Fruit fly (Drosophila melanogaster): ENCODE measurements around the gene eff.

DNA sequence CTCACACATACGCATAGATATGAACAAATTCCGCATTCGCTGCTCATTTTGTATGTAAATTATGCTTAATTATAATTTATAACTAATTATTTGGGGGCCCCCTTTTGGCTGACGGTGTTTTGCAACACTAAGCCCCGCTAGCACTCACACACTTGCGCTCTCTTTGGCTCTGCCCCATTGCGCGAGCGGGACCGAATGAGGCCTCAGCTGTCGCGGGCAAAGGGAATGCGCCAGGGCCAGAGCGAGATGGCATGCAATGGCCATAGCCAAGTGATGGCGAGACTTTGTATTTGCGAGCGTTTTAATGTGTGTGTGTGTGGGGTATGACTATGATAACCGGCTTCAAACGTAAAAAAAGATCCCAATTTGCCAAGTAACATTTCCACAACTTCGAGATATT is 2.0 kb downstream of the eff start:
- peak; percentile 75 for TF ChIP-seq bab1 (GFP tag; optimal IDR thresholded peaks at IDR 0.05)
- peak; percentile 67 for TF ChIP-seq tj (GFP tag; optimal IDR thresholded peaks at IDR 0.05)
- TF ChIP-seq Mnt (GFP tag; optimal IDR thresholded peaks at IDR 0.05), result peak; percentile 73
- peak; percentile 66 for TF ChIP-seq Hr96 (GFP tag; optimal IDR thresholded peaks at IDR 0.05)
- peak; percentile 82 for TF ChIP-seq ovo (GFP tag; optimal IDR thresholded peaks at IDR 0.05)
- TF ChIP-seq CG14711 (tag; optimal IDR thresholded peaks at IDR 0.05), result peak; percentile 24
- peak; percentile 68 for TF ChIP-seq Clk (GFP tag; optimal IDR thresholded peaks at IDR 0.05)
- TF ChIP-seq CG7045 (GFP tag; optimal IDR thresholded peaks at IDR 0.05), result peak; percentile 52
- TF ChIP-seq CG1620 (GFP tag; optimal IDR thresholded peaks at IDR 0.05), result peak; percentile 67
- peak; percentile 90 for TF ChIP-seq cic (GFP tag; optimal IDR thresholded peaks at IDR 0.05)

All from whole organism, adult.